Fruit fly (Drosophila melanogaster) whole organism, prepupa: Measurements from ENCODE around the gene CG32117.

Experiments used
- Blimp-1 ChIP-seq: fragments of 200-800 bp; sonication (Bioruptor generic); optimal IDR thresholded peaks from 3 replicates; lab custom pipeline; 2017; ENCODE audit warnings: missing biosample characterization, missing genetic modification characterization, mild to moderate bottlenecking, moderate library complexity, missing genetic modification reagents
- CG10631 ChIP-seq: fragments of 200-800 bp; sonication (Bioruptor generic); optimal IDR thresholded peaks from 2 replicates; lab custom pipeline; 2016; ENCODE audit warnings: missing biosample characterization, missing genetic modification characterization
- CG10669 ChIP-seq: fragments of 200-800 bp; sonication (Bioruptor generic); optimal IDR thresholded peaks from 3 replicates; lab custom pipeline; 2018; ENCODE audit warnings: missing biosample characterization, mild to moderate bottlenecking, missing genetic modification characterization, moderate library complexity
- CG11294 ChIP-seq: fragments of 200-800 bp; sonication (Bioruptor generic); IDR thresholded peaks from 2 replicates; pipeline ENCODE4 v1.3.6; 2022; ENCODE audit warnings: missing biosample characterization, missing genetic modification characterization
- CG11762 ChIP-seq: fragments of 200-800 bp; sonication (Bioruptor generic); optimal IDR thresholded peaks from 3 replicates; lab custom pipeline; 2016; ENCODE audit warnings: missing biosample characterization, missing genetic modification characterization; ENCODE audit not compliant: insufficient read depth
- CG11902 ChIP-seq: fragments of 200-800 bp; sonication (Bioruptor generic); optimal IDR thresholded peaks from 3 replicates; lab custom pipeline; 2016; ENCODE audit warnings: missing biosample characterization, missing genetic modification characterization
- CG15336 ChIP-seq: fragments of 200-800 bp; sonication (Bioruptor generic); IDR thresholded peaks from 2 replicates; pipeline ENCODE4 v1.3.6; 2022; ENCODE audit warnings: missing biosample characterization, missing genetic modification characterization
- CG1621 ChIP-seq: fragments of 200-800 bp; sonication (Bioruptor generic); optimal IDR thresholded peaks from 3 replicates; lab custom pipeline; 2018; ENCODE audit warnings: missing biosample characterization, mild to moderate bottlenecking, missing genetic modification characterization
- CG34406 ChIP-seq: fragments of 200-800 bp; sonication (Bioruptor generic); optimal IDR thresholded peaks from 3 replicates; lab custom pipeline; 2016; ENCODE audit warnings: missing biosample characterization, missing genetic modification characterization
- CG3919 ChIP-seq: fragments of 200-800 bp; sonication (Bioruptor generic); optimal IDR thresholded peaks from 3 replicates; lab custom pipeline; 2016; ENCODE audit warnings: missing biosample characterization, missing genetic modification characterization
- CG4318 ChIP-seq: fragments of 200-800 bp; sonication (Bioruptor generic); optimal IDR thresholded peaks from 3 replicates; lab custom pipeline; 2017; ENCODE audit warnings: missing biosample characterization, mild to moderate bottlenecking, missing genetic modification characterization
- CG6163 ChIP-seq: fragments of 200-800 bp; sonication (Bioruptor generic); IDR thresholded peaks from 3 replicates; pipeline ENCODE4 v1.3.6; 2022; ENCODE audit warnings: missing biosample characterization, missing genetic modification characterization
- CG6276 ChIP-seq: fragments of 200-800 bp; sonication (Bioruptor generic); optimal IDR thresholded peaks from 2 replicates; lab custom pipeline; 2017; ENCODE audit warnings: missing biosample characterization, mild to moderate bottlenecking, missing genetic modification characterization
- CG6792 ChIP-seq: fragments of 200-800 bp; sonication (Bioruptor generic); optimal IDR thresholded peaks from 3 replicates; lab custom pipeline; 2016; ENCODE audit warnings: missing biosample characterization, missing genetic modification characterization
- CG6808 ChIP-seq: fragments of 200-800 bp; sonication (Bioruptor generic); optimal IDR thresholded peaks from 3 replicates; lab custom pipeline; 2017; ENCODE audit warnings: missing biosample characterization, missing genetic modification characterization, mild to moderate bottlenecking, moderate library complexity, missing genetic modification reagents
- CG6854 ChIP-seq: fragments of 200-800 bp; sonication (Bioruptor generic); optimal IDR thresholded peaks from 2 replicates; lab custom pipeline; 2017; ENCODE audit warnings: missing biosample characterization, mild to moderate bottlenecking, missing genetic modification characterization
- CG7368 ChIP-seq: fragments of 200-800 bp; sonication (Bioruptor generic); optimal IDR thresholded peaks from 3 replicates; lab custom pipeline; 2016; ENCODE audit warnings: missing biosample characterization, missing genetic modification characterization
- CG8319 ChIP-seq: fragments of 200-800 bp; sonication (Bioruptor generic); optimal IDR thresholded peaks from 3 replicates; lab custom pipeline; 2016; ENCODE audit warnings: missing biosample characterization, missing genetic modification characterization
- CG8632 ChIP-seq: fragments of 200-800 bp; sonication (Bioruptor generic); optimal IDR thresholded peaks from 3 replicates; lab custom pipeline; 2016; ENCODE audit warnings: missing biosample characterization, missing genetic modification characterization
- CG9139 ChIP-seq: fragments of 200-800 bp; sonication (Bioruptor generic); optimal IDR thresholded peaks from 3 replicates; lab custom pipeline; 2017; ENCODE audit warnings: missing biosample characterization, mild to moderate bottlenecking, missing genetic modification characterization
- Eip78C ChIP-seq: fragments of 200-800 bp; sonication (Bioruptor generic); peaks from one replicate; lab custom pipeline; 2016; ENCODE audit warnings: missing biosample characterization, missing genetic modification characterization
- Ets21C ChIP-seq: fragments of 200-800 bp; sonication (Bioruptor generic); optimal IDR thresholded peaks from 3 replicates; lab custom pipeline; 2016; ENCODE audit warnings: missing biosample characterization, missing genetic modification characterization
- Ets96B ChIP-seq: fragments of 200-800 bp; optimal IDR thresholded peaks from 2 replicates; lab custom pipeline; 2019; ENCODE audit warnings: missing biosample characterization, mild to moderate bottlenecking, missing genetic modification characterization, moderate library complexity
- Gug ChIP-seq: fragments of 200-800 bp; sonication (Bioruptor generic); IDR thresholded peaks from 2 replicates; pipeline ENCODE4 v1.3.6; 2022; ENCODE audit warnings: missing biosample characterization, missing genetic modification characterization
- Hr38 ChIP-seq: sonication (Bioruptor generic); optimal IDR thresholded peaks from 2 replicates; lab custom pipeline; 2016; ENCODE audit warnings: missing biosample characterization, missing genetic modification characterization
- Met ChIP-seq: fragments of 200-800 bp; sonication (Bioruptor generic); optimal IDR thresholded peaks from 3 replicates; lab custom pipeline; 2016; ENCODE audit warnings: missing biosample characterization, missing genetic modification characterization
- OdsH ChIP-seq: fragments of 200-800 bp; sonication (Bioruptor generic); optimal IDR thresholded peaks from 3 replicates; lab custom pipeline; 2016; ENCODE audit warnings: missing biosample characterization, missing genetic modification characterization
- Smox ChIP-seq: fragments of 200-800 bp; sonication (Bioruptor generic); optimal IDR thresholded peaks from 3 replicates; lab custom pipeline; 2016; ENCODE audit warnings: missing biosample characterization, missing genetic modification characterization
- Sox15 ChIP-seq: fragments of 200-800 bp; sonication (Bioruptor generic); optimal IDR thresholded peaks from 3 replicates; lab custom pipeline; 2016; ENCODE audit warnings: missing biosample characterization, missing genetic modification characterization
- achi ChIP-seq: fragments of 200-800 bp; sonication (Bioruptor generic); optimal IDR thresholded peaks from 3 replicates; lab custom pipeline; 2016; ENCODE audit warnings: missing biosample characterization, missing genetic modification characterization
- acj6 ChIP-seq: fragments of 200-800 bp; sonication (Bioruptor generic); optimal IDR thresholded peaks from 3 replicates; lab custom pipeline; 2016; ENCODE audit warnings: missing biosample characterization, missing genetic modification characterization
- cyc ChIP-seq: fragments of 200-800 bp; sonication (Bioruptor generic); optimal IDR thresholded peaks from 3 replicates; lab custom pipeline; 2016; ENCODE audit warnings: missing biosample characterization, missing genetic modification characterization
- dac ChIP-seq: fragments of 200-800 bp; sonication (Bioruptor generic); optimal IDR thresholded peaks from 2 replicates; lab custom pipeline; 2017; ENCODE audit warnings: missing biosample characterization, mild to moderate bottlenecking, missing genetic modification characterization
- dsx ChIP-seq: fragments of 200-800 bp; optimal IDR thresholded peaks from 3 replicates; lab custom pipeline; 2019; ENCODE audit warnings: missing biosample characterization, mild to moderate bottlenecking, missing genetic modification characterization, moderate library complexity; ENCODE audit not compliant: poor library complexity, severe bottlenecking
- eg ChIP-seq: fragments of 200-800 bp; sonication (Bioruptor generic); IDR thresholded peaks from 3 replicates; pipeline ENCODE4 v1.3.6; 2022; ENCODE audit warnings: missing biosample characterization, missing genetic modification characterization
- fd59A ChIP-seq: fragments of 200-800 bp; sonication (Bioruptor generic); optimal IDR thresholded peaks from 2 replicates; lab custom pipeline; 2017; ENCODE audit warnings: missing biosample characterization, mild to moderate bottlenecking, missing genetic modification characterization, missing genetic modification reagents
- fkh ChIP-seq: fragments of 200-800 bp; sonication (Bioruptor generic); optimal IDR thresholded peaks from 3 replicates; lab custom pipeline; 2017; ENCODE audit warnings: missing biosample characterization, mild to moderate bottlenecking, missing genetic modification characterization, moderate library complexity
- lz ChIP-seq: fragments of 200-800 bp; sonication (Bioruptor generic); optimal IDR thresholded peaks from 3 replicates; lab custom pipeline; 2016; ENCODE audit warnings: missing biosample characterization, missing genetic modification characterization
- net ChIP-seq: fragments of 200-800 bp; sonication (Bioruptor generic); optimal IDR thresholded peaks from 3 replicates; lab custom pipeline; 2016; ENCODE audit warnings: missing biosample characterization, missing genetic modification characterization
- pdm3 ChIP-seq: fragments of 200-800 bp; sonication (Bioruptor generic); optimal IDR thresholded peaks from 3 replicates; lab custom pipeline; 2016; ENCODE audit warnings: missing biosample characterization, missing genetic modification characterization
- salr ChIP-seq, 2 experiments: fragments of 200-800 bp; sonication (Bioruptor generic); optimal IDR thresholded peaks; 3 replicates each; lab custom pipeline; 2016 to 2018; ENCODE audit warnings: missing biosample characterization in 2 of 2, missing genetic modification characterization in 2 of 2, mild to moderate bottlenecking in 1 of 2
- spab ChIP-seq: fragments of 200-800 bp; sonication (Bioruptor generic); optimal IDR thresholded peaks from 2 replicates; lab custom pipeline; 2017; ENCODE audit warnings: missing biosample characterization, mild to moderate bottlenecking, missing genetic modification characterization, missing genetic modification reagents
- ss ChIP-seq, 2 experiments: fragments of 200-800 bp; sonication (Bioruptor generic); optimal IDR thresholded peaks; 2 replicates in 1 of 2; 3 replicates in 1 of 2; lab custom pipeline; 2017 to 2018; ENCODE audit warnings: mild to moderate bottlenecking in 2 of 2, missing biosample characterization in 2 of 2, missing genetic modification characterization in 2 of 2, moderate library complexity in 1 of 2
- topi ChIP-seq: fragments of 200-800 bp; sonication (Bioruptor generic); optimal IDR thresholded peaks from 3 replicates; lab custom pipeline; 2016; ENCODE audit warnings: missing biosample characterization, missing genetic modification characterization
- vri ChIP-seq: fragments of 200-800 bp; sonication (Bioruptor generic); optimal IDR thresholded peaks from 3 replicates; lab custom pipeline; 2016; ENCODE audit warnings: missing biosample characterization, mild to moderate bottlenecking, missing genetic modification characterization

Gene CG32117

DNA sequence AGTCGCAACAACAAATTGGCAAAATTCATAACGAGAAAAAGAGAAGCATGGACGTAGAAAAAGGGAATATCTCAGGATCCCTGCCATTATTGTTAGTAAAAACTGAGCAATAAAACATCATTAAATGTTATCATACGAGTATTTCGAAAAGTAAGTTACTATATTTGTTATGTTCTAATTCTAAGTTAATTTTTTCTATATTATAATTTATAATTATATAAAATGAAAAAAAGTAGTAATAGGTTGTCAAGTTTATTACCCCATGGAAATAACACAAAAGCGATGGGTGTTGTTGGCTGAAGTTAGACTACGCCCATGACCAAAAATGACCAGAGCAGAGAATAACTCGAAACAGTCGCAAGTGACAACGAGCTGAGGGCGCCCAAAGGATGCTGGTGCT lies 11.9 kb upstream of the CG32117 start (continued):
- peak; percentile 10 for TF ChIP-seq dsx (GFP tag; lab: Kevin White, UChicago)
- TF ChIP-seq CG6808 (GFP tag; lab: Kevin White, UChicago) = no peak
- peak; percentile 25 for TF ChIP-seq Ets21C (GFP tag; lab: Kevin White, UChicago)
- TF ChIP-seq CG1621 (tag; lab: Kevin White, UChicago) = no peak
- peak; percentile 78 for TF ChIP-seq CG10631 (GFP tag; lab: Kevin White, UChicago)
- TF ChIP-seq CG6163 (GFP tag; lab: Robert Waterston, UW) = peak; percentile 44; the same call in 1 of the 3 replicates
- peak; percentile 72 for TF ChIP-seq CG6792 (GFP tag; lab: Kevin White, UChicago)
- TF ChIP-seq spab (GFP tag; lab: Kevin White, UChicago) = no peak
- no peak for TF ChIP-seq vri
- peak; percentile 86 for TF ChIP-seq CG34406
- TF ChIP-seq Ets96B (tag; lab: Kevin White, UChicago) = peak; percentile 76
- TF ChIP-seq CG6276 (GFP tag; lab: Kevin White, UChicago) = no peak
- TF ChIP-seq Blimp-1 = no peak
- peak; percentile 10 for TF ChIP-seq CG4318 (GFP tag; lab: Kevin White, UChicago)
- TF ChIP-seq CG10669 (GFP tag; lab: Kevin White, UChicago) = no peak
- TF ChIP-seq OdsH (GFP tag; lab: Kevin White, UChicago) = peak; percentile 72
- peak; percentile 22 for TF ChIP-seq CG3919 (GFP tag; lab: Kevin White, UChicago)
- TF ChIP-seq Eip78C (GFP tag; lab: Kevin White, UChicago) = peak; percentile 73
- TF ChIP-seq, all 60 proteins: peak for 39

DNA sequence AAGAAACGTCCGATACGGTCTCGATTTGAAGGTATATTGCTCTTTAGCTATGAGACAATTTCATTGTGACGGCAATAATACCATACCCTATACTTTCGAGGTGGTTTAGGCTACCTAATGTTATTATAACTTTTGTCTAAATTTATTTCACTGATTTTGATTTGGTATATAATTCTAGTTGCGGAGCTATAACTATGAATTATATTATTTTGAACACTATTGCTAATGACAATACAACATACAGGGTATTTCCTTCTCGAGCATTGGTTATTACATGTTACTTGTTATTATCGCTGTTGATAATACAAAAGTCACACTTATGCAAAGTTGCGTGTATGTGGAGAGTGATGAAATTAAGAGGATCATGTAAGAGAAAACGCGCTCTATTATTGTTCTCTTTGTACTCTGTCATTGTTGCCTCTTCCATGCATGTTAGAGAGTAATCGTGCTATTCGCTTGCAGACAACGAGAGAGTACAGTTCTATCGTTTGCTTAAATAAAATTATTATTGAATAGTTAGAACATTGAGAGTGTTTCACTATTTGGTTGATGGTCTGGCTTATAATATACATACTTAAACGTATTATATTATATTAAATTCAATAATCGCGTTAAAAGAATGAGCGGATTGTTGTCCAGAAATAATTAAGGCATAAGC lies 10.2 kb upstream of the CG32117 start, which contains the start of gene CG32115:
TSS of gene CG32115 (minus strand) at position 38 of the 658 bp plus-strand sequence.
- TF ChIP-seq CG3919 (GFP tag; lab: Kevin White, UChicago) = peak; percentile 95
- TF ChIP-seq Blimp-1 = peak; percentile 86
- TF ChIP-seq acj6 (GFP tag; lab: Kevin White, UChicago) = peak; percentile 96
- TF ChIP-seq CG6792 (GFP tag; lab: Kevin White, UChicago) = peak; percentile 93
- peak; percentile 94 for TF ChIP-seq lz (GFP tag; lab: Kevin White, UChicago)
- peak; percentile 97 for TF ChIP-seq Gug (GFP tag; lab: Robert Waterston, UW)
- peak; percentile 94 for TF ChIP-seq CG8632 (GFP tag; lab: Kevin White, UChicago)
- peak; percentile 76 to 93 for TF ChIP-seq ss (GFP tag; optimal IDR thresholded peaks at IDR 0.05; lab: Kevin White, UChicago)
- peak; percentile 91 for TF ChIP-seq Sox15
- peak; percentile 89 for TF ChIP-seq CG7368
- peak; percentile 96 for TF ChIP-seq pdm3 (GFP tag; lab: Kevin White, UChicago)
- peak; percentile 93 for TF ChIP-seq CG10631 (GFP tag; lab: Kevin White, UChicago)
- peak; percentile 93 for TF ChIP-seq dsx (GFP tag; lab: Kevin White, UChicago)
- TF ChIP-seq CG8319 (GFP tag; lab: Kevin White, UChicago) = peak; percentile 91
- peak; percentile 89 to 91 for TF ChIP-seq salr (GFP tag; optimal IDR thresholded peaks at IDR 0.05; lab: Kevin White, UChicago)
- peak; percentile 84 for TF ChIP-seq CG6276 (GFP tag; lab: Kevin White, UChicago)
- TF ChIP-seq CG15336 (GFP tag; lab: Robert Waterston, UW) = peak; percentile 96
- TF ChIP-seq Met (GFP tag; lab: Kevin White, UChicago) = peak; percentile 96
- peak; percentile 94 for TF ChIP-seq CG34406
- TF ChIP-seq achi (GFP tag; lab: Kevin White, UChicago) = peak; percentile 94
- TF ChIP-seq CG6808 (GFP tag; lab: Kevin White, UChicago) = peak; percentile 81
- TF ChIP-seq fkh (GFP tag; lab: Kevin White, UChicago) = peak; percentile 75
- TF ChIP-seq net (GFP tag; lab: Kevin White, UChicago) = peak; percentile 93
- peak; percentile 96 for TF ChIP-seq CG11902 (GFP tag; lab: Kevin White, UChicago)
- peak; percentile 97 for TF ChIP-seq topi (GFP tag; lab: Kevin White, UChicago)
- TF ChIP-seq OdsH (GFP tag; lab: Kevin White, UChicago) = peak; percentile 96
- peak; percentile 94 for TF ChIP-seq CG11762 (GFP tag; lab: Kevin White, UChicago)
- peak; percentile 56 for TF ChIP-seq dac (GFP tag; lab: Kevin White, UChicago)
- TF ChIP-seq eg (GFP tag; lab: Robert Waterston, UW) = peak; percentile 97
- TF ChIP-seq CG6854 (GFP tag; lab: Kevin White, UChicago) = no peak
- TF ChIP-seq vri = peak; percentile 99
- TF ChIP-seq Hr38 (GFP tag; lab: Kevin White, UChicago) = no peak
- peak; percentile 74 for TF ChIP-seq CG9139 (GFP tag; lab: Kevin White, UChicago)
- TF ChIP-seq fd59A (GFP tag; lab: Kevin White, UChicago) = peak; percentile 85
- TF ChIP-seq CG4318 (GFP tag; lab: Kevin White, UChicago) = peak; percentile 89
- peak; percentile 95 for TF ChIP-seq Smox
- peak; percentile 78 for TF ChIP-seq spab (GFP tag; lab: Kevin White, UChicago)
- peak; percentile 96 for TF ChIP-seq cyc (GFP tag; lab: Kevin White, UChicago)
- TF ChIP-seq CG10669 (GFP tag; lab: Kevin White, UChicago) = peak; percentile 92
- peak; percentile 95 for TF ChIP-seq CG11294
